Worm (Caenorhabditis elegans) whole organism, young adult: ENCODE data around the gene col-83.

ENCODE experiments used
- K11D2.4 ChIP-seq: fragments of 200-800 bp; sonication (Bioruptor generic); IDR thresholded peaks from 2 replicates; pipeline ENCODE4 v1.3.6; 2022; ENCODE audit warnings: missing genetic modification reagents, missing genetic modification characterization, missing compliant biosample characterization
- ama-1 ChIP-seq, 3 experiments: fragments of 150-350 bp in 1 of 3; sonication (generic microtip) in 2 of 3; optimal IDR thresholded peaks; 2 replicates each; lab custom pipeline; 2014 to 2018; ENCODE audit warnings: missing biosample characterization in 2 of 3, missing genetic modification characterization in 2 of 3, missing genetic modification reagents in 2 of 3
- attf-3 ChIP-seq: fragments of 200-800 bp; sonication (Bioruptor generic); conservative IDR thresholded peaks from 2 replicates; pipeline ENCODE4 v1.3.6; 2022; ENCODE audit warnings: missing genetic modification reagents, missing genetic modification characterization, missing compliant biosample characterization
- attf-6 ChIP-seq: fragments of 200-800 bp; sonication (Bioruptor generic); IDR thresholded peaks from 2 replicates; pipeline ENCODE4 v1.3.6; 2022; ENCODE audit warnings: missing genetic modification reagents, missing genetic modification characterization, missing compliant biosample characterization
- dpff-1 ChIP-seq: sonication (generic microtip); optimal IDR thresholded peaks from 2 replicates; lab custom pipeline; 2017; ENCODE audit warnings: mild to moderate bottlenecking, missing genetic modification characterization, missing compliant biosample characterization
- ekl-4 ChIP-seq: fragments of 200-800 bp; sonication (Bioruptor generic); IDR thresholded peaks from 2 replicates; pipeline ENCODE4 v1.3.6; 2022; ENCODE audit warnings: missing genetic modification reagents, missing genetic modification characterization, missing compliant biosample characterization
- let-526 ChIP-seq: fragments of 200-800 bp; sonication (Bioruptor generic); IDR thresholded peaks from 2 replicates; pipeline ENCODE4 v1.3.6; 2022; ENCODE audit warnings: missing genetic modification reagents, missing genetic modification characterization, missing compliant biosample characterization
- lin-26 ChIP-seq: fragments of 200-800 bp; sonication (Bioruptor generic); IDR thresholded peaks from 2 replicates; pipeline ENCODE4 v1.3.6; 2022; ENCODE audit warnings: missing genetic modification reagents, missing genetic modification characterization, missing compliant biosample characterization
- pha-4 ChIP-seq: fragments of 150-350 bp; sonication (generic microtip); optimal IDR thresholded peaks from 2 replicates; lab custom pipeline; 2014; ENCODE audit warnings: missing biosample characterization, missing genetic modification reagents, missing genetic modification characterization
- snpc-1.1 ChIP-seq: sonication (generic microtip); optimal IDR thresholded peaks from 2 replicates; lab custom pipeline; 2017; ENCODE audit warnings: missing genetic modification characterization, mild to moderate bottlenecking, missing compliant biosample characterization, antibody characterized with exemption, moderate library complexity, missing genotype, missing genetic modification reagents; ENCODE audit not compliant: insufficient read depth
- snpc-4 ChIP-seq, 5 experiments: fragments of 150-350 bp in 1 of 5; sonication (generic microtip) in 4 of 5; optimal IDR thresholded peaks; 2 replicates each; lab custom pipeline; 2014 to 2018; ENCODE audit warnings: missing genetic modification characterization in 5 of 5, missing biosample characterization in 3 of 5, antibody characterized with exemption in 2 of 5, mild to moderate bottlenecking in 2 of 5, missing compliant biosample characterization in 2 of 5, missing genotype in 2 of 5, moderate library complexity in 2 of 5, missing genetic modification reagents in 1 of 5

ce11 chrII:11010914-11011313, 34.9 kb downstream of the col-83 start:
- TF ChIP-seq lin-26 (GFP tag; lab: Robert Waterston, UW) (no peak), attf-6 (GFP tag; lab: Robert Waterston, UW) (no peak), snpc-1.1 (tag; lab: Kevin White, UChicago) (no peak), ekl-4 (GFP tag; lab: Robert Waterston, UW) (no peak), pha-4 (no peak), dpff-1 (no peak), snpc-4 (GFP tag; optimal IDR thresholded peaks at IDR 0.05; lab: Kevin White, UChicago) (no peak), snpc-4 (tag; optimal IDR thresholded peaks at IDR 0.05; lab: Kevin White, UChicago) (no peak), attf-3 (GFP tag; lab: Robert Waterston, UW) (no peak), K11D2.4 (GFP tag; lab: Robert Waterston, UW) (no peak), let-526 (GFP tag; lab: Robert Waterston, UW) (no peak), ama-1 (optimal IDR thresholded peaks at IDR 0.05; lab: Kevin White, UChicago) (no peak), ama-1 (GFP tag; optimal IDR thresholded peaks at IDR 0.05; lab: Kevin White, UChicago) (no peak)
